Worm (Caenorhabditis elegans) whole organism, L1 larva: Measurements from ENCODE around the gene srd-18.

Experiments used
- snpc-4 ChIP-seq: fragments of 150-350 bp; optimal IDR thresholded peaks from 2 replicates; lab custom pipeline; 2014; ENCODE audit warnings: missing biosample characterization, missing genetic modification characterization
- sptf-1 ChIP-seq: fragments of 150-350 bp; optimal IDR thresholded peaks from 2 replicates; lab custom pipeline; 2014; ENCODE audit warnings: missing biosample characterization, missing genetic modification characterization
- unc-62 ChIP-seq: fragments of 150-350 bp; optimal IDR thresholded peaks from 2 replicates; lab custom pipeline; 2014; ENCODE audit warnings: missing biosample characterization, missing genetic modification reagents, missing genetic modification characterization

DNA sequence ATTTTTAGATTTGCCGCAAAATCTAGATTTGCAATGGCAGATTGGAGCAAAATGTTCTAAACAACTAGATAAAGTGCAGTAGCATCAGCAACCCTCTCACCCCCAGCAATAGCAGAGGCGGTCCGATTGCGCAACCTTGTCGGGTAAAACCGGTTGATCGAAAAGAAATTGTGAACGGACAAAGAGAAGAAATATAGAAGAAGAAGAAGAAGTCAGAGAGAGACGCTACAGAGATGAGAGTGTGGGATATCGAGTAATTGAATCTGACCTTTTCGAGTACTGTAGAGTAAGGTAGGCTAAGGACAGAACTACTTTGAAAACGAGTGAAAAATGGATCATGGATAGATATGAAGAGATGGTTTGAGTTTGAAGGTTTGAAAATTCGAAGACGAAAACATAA, 50.8 kb downstream of the srd-18 start:
- TF ChIP-seq sptf-1 (tag; lab: Kevin White, UChicago) (no peak), snpc-4 (tag; lab: Kevin White, UChicago) (no peak), unc-62 (GFP tag; lab: Kevin White, UChicago) (no peak)
